Fruit fly (Drosophila melanogaster) whole organism, adult: ENCODE results near the gene Plc21C.

Source experiments
- CG11617 ChIP-seq: fragments of 200-800 bp; sonication (Bioruptor generic); optimal IDR thresholded peaks from 2 replicates; lab custom pipeline; 2017; ENCODE audit warnings: mild to moderate bottlenecking, missing biosample characterization, missing genetic modification reagents, missing genetic modification characterization
- CG14711 ChIP-seq: fragments of 200-800 bp; sonication (Bioruptor generic); optimal IDR thresholded peaks from 2 replicates; lab custom pipeline; 2018; ENCODE audit warnings: missing biosample characterization, mild to moderate bottlenecking, missing genetic modification characterization, moderate library complexity
- CG1620 ChIP-seq: fragments of 200-800 bp; sonication (Bioruptor generic); optimal IDR thresholded peaks from 2 replicates; lab custom pipeline; 2016; ENCODE audit warnings: missing biosample characterization, missing genetic modification characterization
- CG33017 ChIP-seq: fragments of 200-800 bp; sonication (Bioruptor generic); optimal IDR thresholded peaks from 2 replicates; lab custom pipeline; 2018; ENCODE audit warnings: missing biosample characterization, mild to moderate bottlenecking, missing genetic modification characterization, moderate library complexity
- Clk ChIP-seq: fragments of 200-800 bp; sonication (Bioruptor generic); optimal IDR thresholded peaks from 2 replicates; lab custom pipeline; 2017; ENCODE audit warnings: missing biosample characterization, missing genetic modification characterization
- Crg-1 ChIP-seq: fragments of 200-800 bp; sonication (Bioruptor generic); optimal IDR thresholded peaks from 2 replicates; lab custom pipeline; 2016; ENCODE audit warnings: missing biosample characterization, missing genetic modification characterization
- bab1 ChIP-seq: fragments of 200-800 bp; sonication (Bioruptor generic); optimal IDR thresholded peaks from 3 replicates; lab custom pipeline; 2019; ENCODE audit warnings: missing biosample characterization, mild to moderate bottlenecking, missing genetic modification characterization, moderate library complexity

dm6 chr2L:285596-286023 is 20.1 kb upstream of the Plc21C start:
- TF ChIP-seq Crg-1 (GFP tag; lab: Kevin White, UChicago) (no peak), CG11617 (GFP tag; lab: Kevin White, UChicago) (no peak), Clk (GFP tag; lab: Kevin White, UChicago) (no peak), CG1620 (no peak), CG14711 (peak; percentile 90), CG33017 (tag; lab: Kevin White, UChicago) (peak; percentile 62), bab1 (GFP tag; lab: Kevin White, UChicago) (peak; percentile 39)
